Fruit fly (Drosophila melanogaster) whole organism, embryonic: ENCODE data around the gene Rab14.

Experiments
- B-H2 ChIP-seq: fragments of 200-800 bp; sonication (Bioruptor generic); optimal IDR thresholded peaks from 2 replicates; lab custom pipeline; 2018; ENCODE audit warnings: missing biosample characterization, mild to moderate bottlenecking, missing genetic modification characterization
- BtbVII ChIP-seq: fragments of 200-800 bp; sonication (Bioruptor generic); optimal IDR thresholded peaks from 3 replicates; lab custom pipeline; 2017; ENCODE audit warnings: missing biosample characterization, mild to moderate bottlenecking, missing genetic modification characterization
- CG10147 ChIP-seq: fragments of 200-800 bp; sonication (Bioruptor generic); optimal IDR thresholded peaks from 2 replicates; lab custom pipeline; 2019; ENCODE audit warnings: missing biosample characterization, mild to moderate bottlenecking, missing genetic modification characterization, moderate library complexity
- CG10321 ChIP-seq: fragments of 200-800 bp; sonication (Bioruptor generic); IDR thresholded peaks from 2 replicates; pipeline ENCODE4 v1.3.6; 2022; ENCODE audit warnings: missing biosample characterization, missing genetic modification characterization
- CG12155 ChIP-seq: fragments of 200-800 bp; sonication (Bioruptor generic); optimal IDR thresholded peaks from 3 replicates; lab custom pipeline; 2016; ENCODE audit warnings: missing biosample characterization, missing genetic modification characterization
- CG1233 ChIP-seq: fragments of 200-800 bp; sonication (Bioruptor generic); optimal IDR thresholded peaks from 4 replicates; lab custom pipeline; 2018; ENCODE audit warnings: missing biosample characterization, mild to moderate bottlenecking, missing genetic modification characterization
- CG12391 ChIP-seq: fragments of 200-800 bp; sonication (Bioruptor generic); optimal IDR thresholded peaks from 3 replicates; lab custom pipeline; 2018; ENCODE audit warnings: missing biosample characterization, mild to moderate bottlenecking, missing genetic modification characterization, moderate library complexity
- CG12769 ChIP-seq: fragments of 200-800 bp; sonication (Bioruptor generic); optimal IDR thresholded peaks from 2 replicates; lab custom pipeline; 2019; ENCODE audit warnings: missing biosample characterization, mild to moderate bottlenecking, missing genetic modification characterization, moderate library complexity
- CG14441 ChIP-seq: fragments of 200-800 bp; sonication (Bioruptor generic); IDR thresholded peaks from 2 replicates; pipeline ENCODE4 v1.3.6; 2022; ENCODE audit warnings: missing biosample characterization, missing genetic modification characterization
- CG15514 ChIP-seq: fragments of 200-800 bp; sonication (Bioruptor generic); optimal IDR thresholded peaks from 3 replicates; lab custom pipeline; 2017; ENCODE audit warnings: missing biosample characterization, missing genetic modification characterization, mild to moderate bottlenecking, moderate library complexity, missing genetic modification reagents
- CG17359 ChIP-seq: fragments of 200-800 bp; sonication (Bioruptor generic); optimal IDR thresholded peaks from 3 replicates; lab custom pipeline; 2018; ENCODE audit warnings: missing biosample characterization, mild to moderate bottlenecking, missing genetic modification characterization, moderate library complexity
- CG17612 ChIP-seq: fragments of 200-800 bp; sonication (Bioruptor generic); IDR thresholded peaks from 2 replicates; pipeline ENCODE4 v1.3.6; 2022; ENCODE audit warnings: missing biosample characterization, missing genetic modification characterization
- CG17829 ChIP-seq: fragments of 200-800 bp; optimal IDR thresholded peaks from 2 replicates; lab custom pipeline; 2019; ENCODE audit warnings: missing biosample characterization, mild to moderate bottlenecking, missing genetic modification characterization, moderate library complexity
- CG30431 ChIP-seq: fragments of 200-800 bp; sonication (Bioruptor generic); optimal IDR thresholded peaks from 2 replicates; lab custom pipeline; 2017; ENCODE audit warnings: missing biosample characterization, missing genetic modification characterization
- CG6654 ChIP-seq: fragments of 200-800 bp; sonication (Bioruptor generic); optimal IDR thresholded peaks from 2 replicates; lab custom pipeline; 2017; ENCODE audit warnings: missing biosample characterization, mild to moderate bottlenecking, missing genetic modification characterization
- CG6791 ChIP-seq: fragments of 200-800 bp; sonication (Bioruptor generic); IDR thresholded peaks from 3 replicates; pipeline ENCODE4 v1.3.6; 2022; ENCODE audit warnings: missing biosample characterization, missing genetic modification characterization; ENCODE audit not compliant: partially characterized antibody
- CG7271 ChIP-seq: fragments of 200-800 bp; sonication (Bioruptor generic); optimal IDR thresholded peaks from 2 replicates; lab custom pipeline; 2018; ENCODE audit warnings: missing biosample characterization, mild to moderate bottlenecking, missing genetic modification characterization, moderate library complexity
- CG7372 ChIP-seq: fragments of 200-800 bp; sonication (Bioruptor generic); IDR thresholded peaks from 2 replicates; pipeline ENCODE4 v1.3.6; 2022; ENCODE audit warnings: missing biosample characterization, missing genetic modification characterization
- CG9609 ChIP-seq: fragments of 200-800 bp; sonication (Bioruptor generic); optimal IDR thresholded peaks from 3 replicates; lab custom pipeline; 2016; ENCODE audit warnings: missing biosample characterization, missing genetic modification characterization
- CG9817 ChIP-seq: fragments of 200-800 bp; sonication (Bioruptor generic); optimal IDR thresholded peaks from 2 replicates; lab custom pipeline; 2018; ENCODE audit warnings: missing biosample characterization, mild to moderate bottlenecking, missing genetic modification characterization, moderate library complexity
- Deaf1 ChIP-seq: fragments of 200-800 bp; optimal IDR thresholded peaks from 3 replicates; lab custom pipeline; 2019; ENCODE audit warnings: missing biosample characterization, mild to moderate bottlenecking, missing genetic modification characterization, moderate library complexity
- Dfd ChIP-seq, 2 experiments: fragments of >200 bp; optimal IDR thresholded peaks; 2 replicates each; lab custom pipeline; 2017; ENCODE audit warnings: missing biosample characterization in 2 of 2, missing genetic modification characterization in 2 of 2
- Fer1 ChIP-seq: fragments of 200-800 bp; sonication (Bioruptor generic); optimal IDR thresholded peaks from 2 replicates; lab custom pipeline; 2017; ENCODE audit warnings: missing biosample characterization, mild to moderate bottlenecking, missing genetic modification characterization
- HLH4C ChIP-seq: fragments of 200-800 bp; sonication (Bioruptor generic); IDR thresholded peaks from 3 replicates; pipeline ENCODE4 v1.3.6; 2022; ENCODE audit warnings: missing biosample characterization, missing genetic modification characterization; ENCODE audit not compliant: partially characterized antibody
- HLH54F ChIP-seq: fragments of 200-800 bp; sonication (Bioruptor generic); optimal IDR thresholded peaks from 3 replicates; lab custom pipeline; 2016; ENCODE audit warnings: missing biosample characterization, missing genetic modification characterization
- Hr39 ChIP-seq: fragments of >200 bp; optimal IDR thresholded peaks from 2 replicates; lab custom pipeline; 2017
- Lpt ChIP-seq: fragments of >200 bp; optimal IDR thresholded peaks from 2 replicates; lab custom pipeline; 2018; ENCODE audit warnings: missing biosample characterization, missing genetic modification characterization
- Max ChIP-seq: fragments of 200-800 bp; sonication (Bioruptor generic); optimal IDR thresholded peaks from 2 replicates; lab custom pipeline; 2016; ENCODE audit warnings: missing biosample characterization, mild to moderate bottlenecking, missing genetic modification characterization
- Meics ChIP-seq: fragments of 200-800 bp; sonication (Bioruptor generic); optimal IDR thresholded peaks from 2 replicates; lab custom pipeline; 2017; ENCODE audit warnings: missing biosample characterization, mild to moderate bottlenecking, missing genetic modification characterization
- Neu2 ChIP-seq: fragments of 200-800 bp; sonication (Bioruptor generic); optimal IDR thresholded peaks from 3 replicates; lab custom pipeline; 2016; ENCODE audit warnings: missing biosample characterization, missing genetic modification characterization, borderline replicate concordance
- Pdp1 ChIP-seq, 2 experiments: fragments of 200-800 bp; sonication (Bioruptor generic); optimal IDR thresholded peaks; 3 replicates each; lab custom pipeline; 2016; ENCODE audit warnings: missing biosample characterization in 2 of 2, missing genetic modification characterization in 2 of 2, mild to moderate bottlenecking in 1 of 2, moderate library complexity in 1 of 2
- Ptx1 ChIP-seq: fragments of 200-800 bp; sonication (Bioruptor generic); IDR thresholded peaks from 2 replicates; pipeline ENCODE4 v1.3.6; 2022; ENCODE audit warnings: missing biosample characterization, missing genetic modification characterization
- Six4 ChIP-seq: fragments of 200-800 bp; sonication (Bioruptor generic); optimal IDR thresholded peaks from 2 replicates; lab custom pipeline; 2016; ENCODE audit warnings: missing biosample characterization, missing genetic modification characterization
- Sox102F ChIP-seq: fragments of 200-800 bp; sonication (Bioruptor generic); optimal IDR thresholded peaks from 2 replicates; lab custom pipeline; 2018; ENCODE audit warnings: missing biosample characterization, mild to moderate bottlenecking, missing genetic modification characterization, moderate library complexity
- Taf1 ChIP-seq: fragments of 200-800 bp; sonication (Bioruptor generic); IDR thresholded peaks from 2 replicates; pipeline ENCODE4 v1.3.6; 2022; ENCODE audit warnings: missing biosample characterization, missing genetic modification characterization
- Vsx1 ChIP-seq: fragments of 200-800 bp; sonication (Bioruptor generic); optimal IDR thresholded peaks from 2 replicates; lab custom pipeline; 2017; ENCODE audit warnings: missing biosample characterization, mild to moderate bottlenecking, missing genetic modification characterization, missing genetic modification reagents
- Xrp1 ChIP-seq: fragments of 200-800 bp; sonication (Bioruptor generic); IDR thresholded peaks from 2 replicates; pipeline ENCODE4 v1.3.6; 2022; ENCODE audit warnings: missing biosample characterization, missing genetic modification characterization
- amos ChIP-seq: fragments of 200-800 bp; sonication (Bioruptor generic); IDR thresholded peaks from 2 replicates; pipeline ENCODE4 v1.3.6; 2022; ENCODE audit warnings: missing biosample characterization, missing genetic modification characterization; ENCODE audit not compliant: partially characterized antibody
- bab2 ChIP-seq: fragments of 200-800 bp; sonication (Bioruptor generic); optimal IDR thresholded peaks from 2 replicates; lab custom pipeline; 2016; ENCODE audit warnings: missing biosample characterization, missing genetic modification characterization
- chm ChIP-seq: fragments of 200-800 bp; sonication (Bioruptor generic); IDR thresholded peaks from 2 replicates; pipeline ENCODE4 v1.3.6; 2022; ENCODE audit warnings: missing biosample characterization, missing genetic modification characterization
- danr ChIP-seq: fragments of 200-800 bp; sonication (Bioruptor generic); IDR thresholded peaks from 2 replicates; pipeline ENCODE4 v1.3.6; 2022; ENCODE audit warnings: missing biosample characterization, missing genetic modification characterization
- fu2 ChIP-seq: fragments of 200-800 bp; sonication (Bioruptor generic); optimal IDR thresholded peaks from 2 replicates; lab custom pipeline; 2016; ENCODE audit warnings: missing biosample characterization, missing genetic modification characterization
- gsb ChIP-seq: fragments of 200-800 bp; sonication (Bioruptor generic); IDR thresholded peaks from 2 replicates; pipeline ENCODE4 v1.3.6; 2022; ENCODE audit warnings: missing biosample characterization, missing genetic modification characterization
- nerfin-1 ChIP-seq: fragments of 200-800 bp; sonication (Bioruptor generic); optimal IDR thresholded peaks from 3 replicates; lab custom pipeline; 2019; ENCODE audit warnings: missing biosample characterization, mild to moderate bottlenecking, missing genetic modification characterization, moderate library complexity
- run ChIP-seq: fragments of 200-800 bp; sonication (Bioruptor generic); optimal IDR thresholded peaks from 3 replicates; lab custom pipeline; 2018; ENCODE audit warnings: missing biosample characterization, mild to moderate bottlenecking, missing genetic modification characterization
- sd ChIP-seq: fragments of 200-800 bp; sonication (Bioruptor generic); optimal IDR thresholded peaks from 3 replicates; lab custom pipeline; 2018; ENCODE audit warnings: missing biosample characterization, mild to moderate bottlenecking, missing genetic modification characterization, moderate library complexity
- slp2 ChIP-seq: fragments of 200-800 bp; sonication (Bioruptor generic); optimal IDR thresholded peaks from 2 replicates; lab custom pipeline; 2016; ENCODE audit warnings: missing biosample characterization, missing genetic modification characterization
- tgo ChIP-seq: fragments of 200-800 bp; sonication (Bioruptor generic); IDR thresholded peaks from 3 replicates; pipeline ENCODE4 v1.3.6; 2022; ENCODE audit warnings: missing biosample characterization, missing genetic modification characterization
- usp ChIP-seq: fragments of >200 bp; optimal IDR thresholded peaks from 2 replicates; lab custom pipeline; 2017; ENCODE audit warnings: missing biosample characterization, missing genetic modification characterization
- vvl ChIP-seq: fragments of 200-800 bp; sonication (Bioruptor generic); IDR thresholded peaks from 2 replicates; pipeline ENCODE4 v1.3.6; 2022; ENCODE audit warnings: missing biosample characterization, missing genetic modification characterization

The Rab14 gene

dm6 chr2L:14369933-14370776, 15.2 kb downstream of the Rab14 start (continued):
- no peak for TF ChIP-seq HLH54F (GFP tag; lab: Kevin White, UChicago)
- no peak for TF ChIP-seq Taf1
- TF ChIP-seq CG30431 (GFP tag; lab: Kevin White, UChicago), result peak; percentile 3
- TF ChIP-seq amos, result no peak
- peak; percentile 19 for TF ChIP-seq CG12391
- no peak for TF ChIP-seq slp2 (GFP tag; lab: Kevin White, UChicago)
- TF ChIP-seq Dfd (GFP tag; optimal IDR thresholded peaks at IDR 0.05; lab: Kevin White, UChicago), result no peak
- TF ChIP-seq CG17612 (GFP tag; lab: Robert Waterston, UW), result no peak
- no peak for TF ChIP-seq Vsx1 (GFP tag; lab: Kevin White, UChicago)
- peak; percentile 44 for TF ChIP-seq Sox102F (GFP tag; lab: Kevin White, UChicago)
- no peak for TF ChIP-seq Deaf1 (tag; lab: Kevin White, UChicago)
- no peak for TF ChIP-seq sd (tag; lab: Kevin White, UChicago)
- peak; percentile 41 for TF ChIP-seq CG17359
- no peak for TF ChIP-seq CG9609 (GFP tag; lab: Kevin White, UChicago)
- peak; percentile 99 for TF ChIP-seq Hr39
- no peak for TF ChIP-seq CG7372 (GFP tag; lab: Robert Waterston, UW)
- TF ChIP-seq CG7271, result peak; percentile 57
- no peak for TF ChIP-seq Fer1 (GFP tag; lab: Kevin White, UChicago)
- TF ChIP-seq CG6654, result no peak
- no peak for TF ChIP-seq usp (GFP tag; lab: Kevin White, UChicago)
- peak; percentile 23; the same call in 1 of the 2 replicates for TF ChIP-seq CG14441 (GFP tag; lab: Robert Waterston, UW)
- TF ChIP-seq Xrp1 (GFP tag; lab: Robert Waterston, UW), result peak; percentile 58; the same call in 1 of the 2 replicates
- TF ChIP-seq Lpt (GFP tag; lab: Kevin White, UChicago), result no peak
- TF ChIP-seq run (tag; lab: Kevin White, UChicago), result no peak
- no peak for TF ChIP-seq danr (GFP tag; lab: Robert Waterston, UW)
- no peak for TF ChIP-seq Six4 (GFP tag; lab: Kevin White, UChicago)
- TF ChIP-seq fu2, result no peak
- no peak for TF ChIP-seq CG1233 (GFP tag; lab: Kevin White, UChicago)
- TF ChIP-seq nerfin-1 (tag; lab: Kevin White, UChicago), result no peak
- TF ChIP-seq B-H2 (GFP tag; lab: Kevin White, UChicago), result no peak
- TF ChIP-seq CG6791, result no peak
- TF ChIP-seq bab2 (GFP tag; lab: Kevin White, UChicago), result peak; percentile 31
- TF ChIP-seq CG12769 (tag; lab: Kevin White, UChicago), result no peak
- no peak for TF ChIP-seq CG15514 (GFP tag; lab: Kevin White, UChicago)
- no peak for TF ChIP-seq CG9817 (tag; lab: Kevin White, UChicago)
- no peak for TF ChIP-seq BtbVII (GFP tag; lab: Kevin White, UChicago)
- peak; percentile 32 for TF ChIP-seq CG17829 (tag; lab: Kevin White, UChicago)
- TF ChIP-seq gsb, result no peak
- TF ChIP-seq chm (GFP tag; lab: Robert Waterston, UW), result no peak
- TF ChIP-seq CG10321 (GFP tag; lab: Robert Waterston, UW), result no peak
- TF ChIP-seq Max (GFP tag; lab: Kevin White, UChicago), result no peak
- TF ChIP-seq CG12155, result no peak
- TF ChIP-seq tgo (GFP tag; lab: Robert Waterston, UW), result peak; percentile 29; the same call in 1 of the 3 replicates
- TF ChIP-seq Ptx1 (GFP tag; lab: Robert Waterston, UW), result peak; percentile 55
- peak in 1 of 2 experiments; percentile 26 for TF ChIP-seq Pdp1 (GFP tag; optimal IDR thresholded peaks at IDR 0.05; lab: Kevin White, UChicago)
- TF ChIP-seq Meics (GFP tag; lab: Kevin White, UChicago), result no peak
- TF ChIP-seq CG10147, result no peak
- TF ChIP-seq vvl (GFP tag; lab: Robert Waterston, UW), result peak; percentile 57; the same call in 1 of the 2 replicates
- TF ChIP-seq HLH4C (GFP tag; lab: Robert Waterston, UW), result no peak
- TF ChIP-seq Neu2 (GFP tag; lab: Kevin White, UChicago), result no peak
